Fruit fly (Drosophila melanogaster): ENCODE measurements around the gene koko.

DNA sequence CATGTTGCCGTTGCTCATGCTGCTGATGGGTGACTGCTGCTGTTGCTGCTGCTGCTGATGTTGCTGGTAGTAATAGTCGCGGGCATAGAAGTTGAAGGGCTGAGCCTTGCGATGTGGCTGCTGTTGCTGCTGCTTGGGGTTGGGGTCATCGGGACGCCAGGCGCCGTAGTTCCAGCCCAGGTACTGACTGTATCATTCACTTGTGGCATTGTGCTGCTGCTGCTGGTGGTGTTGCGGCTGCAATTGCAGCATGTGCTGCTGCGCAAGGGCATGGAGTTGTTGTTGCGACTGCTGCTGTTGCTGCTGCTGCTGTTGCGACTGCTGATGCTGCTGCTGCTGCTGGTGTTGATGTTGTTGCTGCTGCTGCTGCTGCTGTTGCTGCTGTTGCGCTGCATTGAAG is 19.6 kb downstream of the koko start:
- TF ChIP-seq GATAd (GFP tag; optimal IDR thresholded peaks at IDR 0.05): no peak
- no peak for TF ChIP-seq pan (optimal IDR thresholded peaks at IDR 0.05)
- TF ChIP-seq Abd-B (GFP tag; optimal IDR thresholded peaks at IDR 0.05): no peak
- TF ChIP-seq OdsH (GFP tag; optimal IDR thresholded peaks at IDR 0.05): no peak
- no peak for TF ChIP-seq psq (GFP tag; optimal IDR thresholded peaks at IDR 0.05)
- TF ChIP-seq Hr78 (GFP tag; optimal IDR thresholded peaks at IDR 0.05): no peak
- TF ChIP-seq CG9705 (GFP tag; optimal IDR thresholded peaks at IDR 0.05): no peak
- TF ChIP-seq brk (GFP tag; optimal IDR thresholded peaks at IDR 0.05): no peak
- no peak for TF ChIP-seq h (GFP tag; optimal IDR thresholded peaks at IDR 0.05)
- no peak for TF ChIP-seq woc (GFP tag; optimal IDR thresholded peaks at IDR 0.05)
- no peak for TF ChIP-seq Myc (optimal IDR thresholded peaks at IDR 0.05)
